Fruit fly (Drosophila melanogaster): ENCODE measurements around the gene hzg.

dm6 chr3L:16048086-16048485 is 43.5 kb upstream of the hzg start:
- TF ChIP-seq CG7101 (tag; optimal IDR thresholded peaks at IDR 0.05) (peak; percentile 37), cnc (optimal IDR thresholded peaks at IDR 0.05) (no peak), cic (GFP tag; optimal IDR thresholded peaks at IDR 0.05) (no peak), Crg-1 (GFP tag; optimal IDR thresholded peaks at IDR 0.05) (no peak), toe (GFP tag; optimal IDR thresholded peaks at IDR 0.05) (no peak), CG14711 (tag; optimal IDR thresholded peaks at IDR 0.05) (no peak), CG1620 (GFP tag; optimal IDR thresholded peaks at IDR 0.05) (no peak), CG5204 (GFP tag; optimal IDR thresholded peaks at IDR 0.05) (no peak), Mnt (GFP tag; optimal IDR thresholded peaks at IDR 0.05) (peak; percentile 4), CG7045 (GFP tag; optimal IDR thresholded peaks at IDR 0.05) (peak; percentile 49), bab1 (GFP tag; optimal IDR thresholded peaks at IDR 0.05) (peak; percentile 49), kay (GFP tag; ENCODE audit: borderline replicate concordance) (peak; percentile 56)
